Fruit fly (Drosophila melanogaster): ENCODE data around the gene CG6418.

DNA sequence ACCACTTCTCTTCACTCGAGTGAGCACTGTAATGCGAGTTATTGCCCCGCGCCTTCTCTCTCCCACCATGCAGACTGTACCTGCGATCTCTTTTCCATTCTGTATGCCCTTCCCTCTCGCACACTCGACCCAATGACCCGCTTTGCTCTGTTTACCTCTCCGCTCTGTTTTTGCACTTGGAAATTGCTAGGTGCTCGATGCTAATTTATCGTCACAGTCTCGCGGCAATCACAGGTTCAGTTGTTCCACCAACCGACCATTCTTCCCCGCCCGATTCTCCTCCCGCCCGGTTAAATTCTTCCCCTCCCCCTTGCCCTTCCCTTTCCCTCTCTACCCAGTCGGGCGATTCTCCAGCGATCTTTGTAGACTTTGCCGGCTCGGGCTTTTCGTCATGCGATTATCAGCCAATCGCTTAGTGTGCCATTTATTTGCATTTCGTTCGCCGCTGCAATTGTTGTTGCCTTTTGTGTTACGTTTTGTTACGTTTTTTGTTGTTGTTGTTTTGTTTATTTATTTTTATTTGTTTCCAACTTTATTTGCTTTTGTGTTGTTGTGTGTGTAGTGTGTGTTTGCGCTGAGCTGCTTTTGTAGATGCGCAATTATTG, 11.0 kb downstream of the CG6418 start:
- no peak for TF ChIP-seq phol (tag; optimal IDR thresholded peaks at IDR 0.05)
- TF ChIP-seq CG10209 (GFP tag; optimal IDR thresholded peaks at IDR 0.05) = no peak
- TF ChIP-seq CG8478 (optimal IDR thresholded peaks at IDR 0.05) = no peak
- TF ChIP-seq CG3163 (GFP tag; optimal IDR thresholded peaks at IDR 0.05) = no peak
- no peak for TF ChIP-seq ap (GFP tag; IDR thresholded peaks at IDR 0.05)
- TF ChIP-seq her (GFP tag; optimal IDR thresholded peaks at IDR 0.05) = no peak
- TF ChIP-seq CG12659 (GFP tag; optimal IDR thresholded peaks at IDR 0.05) = no peak
